Fruit fly (Drosophila melanogaster): ENCODE results near the gene Act79B.
A peak's percentile ranks its signal among the peaks of the same experiment; 100 is the strongest.

The Act79B gene

dm6 chr3L:21984910-21985309 lies at the start of gene Act79B:
Act79B (plus strand) TSS chr3L:21985210.
- no peak for TF ChIP-seq CG5204 (GFP tag; optimal IDR thresholded peaks at IDR 0.05)
- TF ChIP-seq cnc (optimal IDR thresholded peaks at IDR 0.05), result no peak
- TF ChIP-seq cic (GFP tag; optimal IDR thresholded peaks at IDR 0.05), result no peak
- no peak for TF ChIP-seq CG12768 (GFP tag; optimal IDR thresholded peaks at IDR 0.05)
- no peak for TF ChIP-seq CG33017 (tag; optimal IDR thresholded peaks at IDR 0.05)
- TF ChIP-seq CG7045 (GFP tag; optimal IDR thresholded peaks at IDR 0.05), result no peak
- no peak for TF ChIP-seq Mnt (GFP tag; optimal IDR thresholded peaks at IDR 0.05)
- no peak for TF ChIP-seq kay (GFP tag; ENCODE audit: borderline replicate concordance)
- no peak for TF ChIP-seq bab1 (GFP tag; optimal IDR thresholded peaks at IDR 0.05)
- no peak for TF ChIP-seq Crg-1 (GFP tag; optimal IDR thresholded peaks at IDR 0.05)

dm6 chr3L:21936152-21936551 lies 48.9 kb upstream of the Act79B start:
- TF ChIP-seq tj (GFP tag; optimal IDR thresholded peaks at IDR 0.05) (no peak), Crg-1 (GFP tag; optimal IDR thresholded peaks at IDR 0.05) (no peak), Clk (GFP tag; optimal IDR thresholded peaks at IDR 0.05) (no peak), Mnt (GFP tag; optimal IDR thresholded peaks at IDR 0.05) (no peak), CG7045 (GFP tag; optimal IDR thresholded peaks at IDR 0.05) (no peak), Hr96 (GFP tag; optimal IDR thresholded peaks at IDR 0.05) (no peak), CG14711 (tag; optimal IDR thresholded peaks at IDR 0.05) (no peak), kay (GFP tag; ENCODE audit: borderline replicate concordance) (no peak), CG1620 (GFP tag; optimal IDR thresholded peaks at IDR 0.05) (no peak), CG7101 (tag; optimal IDR thresholded peaks at IDR 0.05) (peak; percentile 5), CG5204 (GFP tag; optimal IDR thresholded peaks at IDR 0.05) (no peak), CG12768 (GFP tag; optimal IDR thresholded peaks at IDR 0.05) (peak; percentile 14), toe (GFP tag; optimal IDR thresholded peaks at IDR 0.05) (no peak), CG33017 (tag; optimal IDR thresholded peaks at IDR 0.05) (peak; percentile 35), cic (GFP tag; optimal IDR thresholded peaks at IDR 0.05) (peak; percentile 94), cnc (optimal IDR thresholded peaks at IDR 0.05) (no peak)

- TF ChIP-seq CG7045 (GFP tag; optimal IDR thresholded peaks at IDR 0.05) (no peak), CG5204 (GFP tag; optimal IDR thresholded peaks at IDR 0.05) (no peak), CG7101 (tag; optimal IDR thresholded peaks at IDR 0.05) (no peak), Mnt (GFP tag; optimal IDR thresholded peaks at IDR 0.05) (no peak), kay (GFP tag; ENCODE audit: borderline replicate concordance) (no peak)
Observed at dm6 chr3L:21941615-21942259, 43.3 kb upstream of the Act79B start, which contains the start of the genes PolH and CG14562. PolH (minus strand) TSS chr3L:21941812. CG14562 (plus strand) TSS chr3L:21942221.

dm6 chr3L:21953028-21954016 lies 31.7 kb upstream of the Act79B start:
- TF ChIP-seq Hr96 (GFP tag; optimal IDR thresholded peaks at IDR 0.05) (no peak), pad (GFP tag; optimal IDR thresholded peaks at IDR 0.05) (peak; percentile 23), kay (GFP tag; ENCODE audit: borderline replicate concordance) (peak; percentile 1), CG12768 (GFP tag; optimal IDR thresholded peaks at IDR 0.05) (no peak), cic (GFP tag; optimal IDR thresholded peaks at IDR 0.05) (peak; percentile 33), Mnt (GFP tag; optimal IDR thresholded peaks at IDR 0.05) (no peak)

dm6 chr3L:21954474-21955321 lies 30.3 kb upstream of the Act79B start, which contains the start of gene CG7458:
CG7458 (plus strand) TSS chr3L:21955110.
- peak; percentile 71 for TF ChIP-seq kay (GFP tag; ENCODE audit: borderline replicate concordance)
- TF ChIP-seq CG12768 (GFP tag; optimal IDR thresholded peaks at IDR 0.05), result no peak
- no peak for TF ChIP-seq Hr96 (GFP tag; optimal IDR thresholded peaks at IDR 0.05)
- no peak for TF ChIP-seq bab1 (GFP tag; optimal IDR thresholded peaks at IDR 0.05)
- TF ChIP-seq Mnt (GFP tag; optimal IDR thresholded peaks at IDR 0.05), result peak; percentile 95
- TF ChIP-seq tj (GFP tag; optimal IDR thresholded peaks at IDR 0.05), result peak; percentile 19
- TF ChIP-seq ovo (GFP tag; optimal IDR thresholded peaks at IDR 0.05), result no peak
- TF ChIP-seq cic (GFP tag; optimal IDR thresholded peaks at IDR 0.05), result peak; percentile 55
- TF ChIP-seq CG33017 (tag; optimal IDR thresholded peaks at IDR 0.05), result no peak
- no peak for TF ChIP-seq Crg-1 (GFP tag; optimal IDR thresholded peaks at IDR 0.05)
- TF ChIP-seq pad (GFP tag; optimal IDR thresholded peaks at IDR 0.05), result peak; percentile 34
- no peak for TF ChIP-seq cnc (optimal IDR thresholded peaks at IDR 0.05)
- TF ChIP-seq CG11617 (GFP tag; optimal IDR thresholded peaks at IDR 0.05), result peak; percentile 57
- TF ChIP-seq CG1620 (GFP tag; optimal IDR thresholded peaks at IDR 0.05), result no peak
- TF ChIP-seq CG7045 (GFP tag; optimal IDR thresholded peaks at IDR 0.05), result peak; percentile 44
- peak; percentile 31 for TF ChIP-seq toe (GFP tag; optimal IDR thresholded peaks at IDR 0.05)
- TF ChIP-seq CG14711 (tag; optimal IDR thresholded peaks at IDR 0.05), result no peak
- peak; percentile 19 for TF ChIP-seq CG7101 (tag; optimal IDR thresholded peaks at IDR 0.05)
- no peak for TF ChIP-seq Clk (GFP tag; optimal IDR thresholded peaks at IDR 0.05)
- peak; percentile 48 for TF ChIP-seq CG5204 (GFP tag; optimal IDR thresholded peaks at IDR 0.05)

All from whole organism, adult.